Worm (Caenorhabditis elegans) whole organism, L1 larva: ENCODE results near the gene melo-3.

Experiments used
- C04F5.9 ChIP-seq: sonication (generic microtip); optimal IDR thresholded peaks from 2 replicates; lab custom pipeline; 2016; ENCODE audit warnings: missing genetic modification characterization, missing compliant biosample characterization
- C16A3.4 ChIP-seq: fragments of 150-350 bp; optimal IDR thresholded peaks from 2 replicates; lab custom pipeline; 2014; ENCODE audit warnings: missing biosample characterization, missing genetic modification characterization
- F16B12.6 ChIP-seq: fragments of 150-350 bp; optimal IDR thresholded peaks from 2 replicates; lab custom pipeline; 2014; ENCODE audit warnings: missing biosample characterization, missing genetic modification characterization
- aha-1 ChIP-seq: fragments of 150-350 bp; optimal IDR thresholded peaks from 2 replicates; lab custom pipeline; 2014; ENCODE audit warnings: missing biosample characterization, missing genetic modification characterization
- alr-1 ChIP-seq: fragments of 200-800 bp; sonication (Bioruptor generic); optimal IDR thresholded peaks from 2 replicates; lab custom pipeline; 2018; ENCODE audit warnings: borderline replicate concordance, mild to moderate bottlenecking, missing genetic modification characterization, missing compliant biosample characterization
- aly-2 ChIP-seq: fragments of 150-350 bp; optimal IDR thresholded peaks from 2 replicates; lab custom pipeline; 2014; ENCODE audit warnings: missing biosample characterization, missing genetic modification characterization
- ceh-8 ChIP-seq: fragments of 200-800 bp; sonication (Bioruptor generic); optimal IDR thresholded peaks from 2 replicates; lab custom pipeline; 2018; ENCODE audit warnings: mild to moderate bottlenecking, missing genetic modification characterization, moderate library complexity, missing compliant biosample characterization
- ceh-90 ChIP-seq: sonication (generic microtip); optimal IDR thresholded peaks from 2 replicates; lab custom pipeline; 2016; ENCODE audit warnings: missing genetic modification characterization, missing compliant biosample characterization
- dpl-1 ChIP-seq, 3 experiments: fragments of 150-350 bp in 2 of 3; sonication (generic microtip) in 1 of 3; optimal IDR thresholded peaks; 2 replicates each; lab custom pipeline; 2014 to 2017; ENCODE audit warnings: missing biosample characterization in 3 of 3, missing genetic modification characterization in 3 of 3, missing genetic modification reagents in 3 of 3
- efl-3 ChIP-seq: fragments of 200-800 bp; sonication (Bioruptor generic); optimal IDR thresholded peaks from 2 replicates; lab custom pipeline; 2018; ENCODE audit warnings: mild to moderate bottlenecking, missing genetic modification characterization, missing compliant biosample characterization
- egl-27 ChIP-seq, 2 experiments: fragments of 150-350 bp in 1 of 2; sonication (generic microtip); optimal IDR thresholded peaks; 3 replicates each; lab custom pipeline; 2017 to 2018; ENCODE audit warnings: missing biosample characterization in 2 of 2, missing genetic modification characterization in 2 of 2, missing genetic modification reagents in 2 of 2
- elt-2 ChIP-seq: sonication (generic microtip); optimal IDR thresholded peaks from 2 replicates; lab custom pipeline; 2016; ENCODE audit warnings: missing genetic modification characterization, mild to moderate bottlenecking, inconsistent platforms, missing compliant biosample characterization, missing genetic modification reagents
- elt-3 ChIP-seq, 6 experiments: fragments of 150-350 bp in 1 of 6; sonication (generic microtip); optimal IDR thresholded peaks; 2 replicates each; lab custom pipeline; 2017 to 2018; ENCODE audit warnings: missing biosample characterization in 6 of 6, missing genetic modification characterization in 6 of 6, inconsistent platforms in 1 of 6
- ets-5 ChIP-seq: fragments of 200-800 bp; sonication (Bioruptor generic); IDR thresholded peaks from 2 replicates; pipeline ENCODE4 v1.3.6; 2022; ENCODE audit warnings: missing genetic modification characterization, missing compliant biosample characterization
- fkh-10 ChIP-seq: sonication (generic microtip); optimal IDR thresholded peaks from 2 replicates; lab custom pipeline; 2017; ENCODE audit warnings: missing biosample characterization, missing genetic modification reagents, missing genetic modification characterization
- fkh-4 ChIP-seq: sonication (generic microtip); optimal IDR thresholded peaks from 2 replicates; lab custom pipeline; 2016; ENCODE audit warnings: missing compliant biosample characterization, missing genetic modification characterization, borderline replicate concordance
- fkh-8 ChIP-seq: sonication (generic microtip); optimal IDR thresholded peaks from 2 replicates; lab custom pipeline; 2016; ENCODE audit warnings: mild to moderate bottlenecking, missing genetic modification characterization, missing compliant biosample characterization
- fos-1 ChIP-seq: fragments of 150-350 bp; optimal IDR thresholded peaks from 2 replicates; lab custom pipeline; 2014; ENCODE audit warnings: missing biosample characterization, missing genetic modification characterization
- grh-1 ChIP-seq: fragments of 200-800 bp; sonication (Bioruptor generic); IDR thresholded peaks from 2 replicates; pipeline ENCODE4 v1.3.6; 2022; ENCODE audit warnings: missing genetic modification reagents, missing genetic modification characterization, missing compliant biosample characterization
- hlh-17 ChIP-seq: fragments of 200-800 bp; sonication (Bioruptor generic); optimal IDR thresholded peaks from 2 replicates; lab custom pipeline; 2018; ENCODE audit warnings: missing genetic modification characterization, mild to moderate bottlenecking, missing compliant biosample characterization, moderate library complexity, borderline replicate concordance
- hpl-2 ChIP-seq: fragments of 150-350 bp; optimal IDR thresholded peaks from 2 replicates; lab custom pipeline; 2014; ENCODE audit warnings: missing biosample characterization, missing genetic modification reagents, missing genetic modification characterization
- isw-1 ChIP-seq: fragments of 200-800 bp; sonication (Bioruptor generic); IDR thresholded peaks from 2 replicates; pipeline ENCODE4 v1.3.6; 2022; ENCODE audit warnings: missing genetic modification characterization, missing compliant biosample characterization
- jun-1 ChIP-seq: fragments of 150-350 bp; optimal IDR thresholded peaks from 2 replicates; lab custom pipeline; 2014; ENCODE audit warnings: missing biosample characterization, missing genetic modification reagents, missing genetic modification characterization
- lin-13 ChIP-seq: fragments of 150-350 bp; optimal IDR thresholded peaks from 2 replicates; lab custom pipeline; 2014; ENCODE audit warnings: missing biosample characterization, missing genetic modification reagents, missing genetic modification characterization
- lin-14 ChIP-seq: fragments of 200-800 bp; sonication (Bioruptor generic); optimal IDR thresholded peaks from 2 replicates; lab custom pipeline; 2018; ENCODE audit warnings: mild to moderate bottlenecking, missing genetic modification characterization, moderate library complexity, missing compliant biosample characterization
- lin-15B ChIP-seq: fragments of 150-350 bp; sonication (generic microtip); optimal IDR thresholded peaks from 3 replicates; lab custom pipeline; 2014; ENCODE audit warnings: missing biosample characterization, missing genetic modification characterization
- lin-35 ChIP-seq, 2 experiments: fragments of 150-350 bp; optimal IDR thresholded peaks; 2 replicates each; lab custom pipeline; 2014; ENCODE audit warnings: missing biosample characterization in 2 of 2, missing genetic modification characterization in 2 of 2, missing genetic modification reagents in 2 of 2
- lin-39 ChIP-seq: fragments of 150-350 bp; optimal IDR thresholded peaks from 2 replicates; lab custom pipeline; 2014; ENCODE audit warnings: missing biosample characterization, missing genetic modification reagents, missing genetic modification characterization
- mab-9 ChIP-seq: fragments of 200-800 bp; sonication (Bioruptor generic); IDR thresholded peaks from 2 replicates; pipeline ENCODE4 v1.3.6; 2022; ENCODE audit warnings: missing genetic modification reagents, missing genetic modification characterization, missing compliant biosample characterization
- nhr-11 ChIP-seq: fragments of 150-350 bp; optimal IDR thresholded peaks from 2 replicates; lab custom pipeline; 2014; ENCODE audit warnings: missing biosample characterization, missing genetic modification characterization
- nhr-19 ChIP-seq: fragments of 200-800 bp; sonication (Bioruptor generic); conservative IDR thresholded peaks from 2 replicates; pipeline ENCODE4 v1.3.6; 2022; ENCODE audit warnings: missing genetic modification characterization, missing compliant biosample characterization
- nhr-237 ChIP-seq: fragments of 150-350 bp; optimal IDR thresholded peaks from 2 replicates; lab custom pipeline; 2014; ENCODE audit warnings: missing biosample characterization, missing genetic modification characterization
- nhr-85 ChIP-seq: sonication (generic microtip); peaks from one replicate; lab custom pipeline; 2016; ENCODE audit warnings: missing genetic modification characterization, inconsistent platforms, missing compliant biosample characterization
- nhr-90 ChIP-seq: sonication (generic microtip); optimal IDR thresholded peaks from 2 replicates; lab custom pipeline; 2016; ENCODE audit warnings: mild to moderate bottlenecking, missing genetic modification characterization, missing compliant biosample characterization; ENCODE audit not compliant: poor library complexity
- pag-3 ChIP-seq: sonication (generic microtip); optimal IDR thresholded peaks from 2 replicates; lab custom pipeline; 2017; ENCODE audit warnings: missing genetic modification characterization, mild to moderate bottlenecking, missing compliant biosample characterization, antibody characterized with exemption, borderline replicate concordance; ENCODE audit not compliant: insufficient read depth
- rnt-1 ChIP-seq: sonication (generic microtip); optimal IDR thresholded peaks from 2 replicates; lab custom pipeline; 2016; ENCODE audit warnings: mild to moderate bottlenecking, missing genetic modification characterization, moderate library complexity, missing compliant biosample characterization
- skn-1 ChIP-seq: fragments of 150-350 bp; optimal IDR thresholded peaks from 2 replicates; lab custom pipeline; 2014; ENCODE audit warnings: missing biosample characterization, missing genetic modification characterization
- snu-23 ChIP-seq: sonication (generic microtip); optimal IDR thresholded peaks from 2 replicates; lab custom pipeline; 2016; ENCODE audit warnings: missing genetic modification characterization, missing compliant biosample characterization
- sox-4 ChIP-seq: sonication (generic microtip); optimal IDR thresholded peaks from 2 replicates; lab custom pipeline; 2016; ENCODE audit warnings: missing genetic modification characterization, missing compliant biosample characterization
- swsn-7 ChIP-seq: sonication (generic microtip); optimal IDR thresholded peaks from 2 replicates; lab custom pipeline; 2016; ENCODE audit warnings: missing genetic modification characterization, missing compliant biosample characterization
- tbx-2 ChIP-seq: sonication (generic microtip); optimal IDR thresholded peaks from 2 replicates; lab custom pipeline; 2016; ENCODE audit warnings: missing genetic modification characterization, missing compliant biosample characterization
- tlp-1 ChIP-seq: fragments of 150-350 bp; optimal IDR thresholded peaks from 2 replicates; lab custom pipeline; 2014; ENCODE audit warnings: missing biosample characterization, missing genetic modification characterization
- unc-130 ChIP-seq: fragments of 150-350 bp; optimal IDR thresholded peaks from 2 replicates; lab custom pipeline; 2017; ENCODE audit warnings: missing biosample characterization, missing genetic modification characterization, inconsistent platforms
- unc-30 ChIP-seq: sonication (generic microtip); optimal IDR thresholded peaks from 2 replicates; lab custom pipeline; 2017; ENCODE audit warnings: missing biosample characterization, missing genetic modification characterization
- unc-62 ChIP-seq: fragments of 150-350 bp; optimal IDR thresholded peaks from 2 replicates; lab custom pipeline; 2014; ENCODE audit warnings: missing biosample characterization, missing genetic modification reagents, missing genetic modification characterization
- unc-98 ChIP-seq: fragments of 200-800 bp; sonication (Bioruptor generic); IDR thresholded peaks from 2 replicates; pipeline ENCODE4 v1.3.6; 2022; ENCODE audit warnings: missing genetic modification characterization, missing compliant biosample characterization
- zip-4 ChIP-seq: fragments of 200-800 bp; sonication (Bioruptor generic); optimal IDR thresholded peaks from 2 replicates; lab custom pipeline; 2018; ENCODE audit warnings: mild to moderate bottlenecking, missing genetic modification characterization, moderate library complexity, missing compliant biosample characterization
- ztf-11 ChIP-seq, 2 experiments: sonication (generic microtip); optimal IDR thresholded peaks; 2 replicates each; lab custom pipeline; 2016 to 2017; ENCODE audit warnings: missing genetic modification characterization in 2 of 2, missing biosample characterization in 1 of 2, missing compliant biosample characterization in 1 of 2

The melo-3 gene

ce11 chrV:15072738-15073137 lies 36.1 kb upstream of the melo-3 start:
- TF ChIP-seq lin-14, result peak; percentile 64
- TF ChIP-seq alr-1, result no peak
- TF ChIP-seq elt-3 (tag; optimal IDR thresholded peaks at IDR 0.05; lab: Kevin White, UChicago), result no peak
- TF ChIP-seq skn-1 (tag; lab: Kevin White, UChicago), result no peak

- TF ChIP-seq unc-98 (no peak), C04F5.9 (tag; lab: Kevin White, UChicago) (no peak), dpl-1 (GFP tag; optimal IDR thresholded peaks at IDR 0.05; lab: Kevin White, UChicago) (peak; percentile 49 to 59 (median 57)), hlh-17 (no peak), isw-1 (GFP tag; lab: Robert Waterston, UW) (peak; percentile 68), unc-130 (peak; percentile 19), mab-9 (GFP tag; lab: Robert Waterston, UW) (peak; percentile 74), lin-39 (peak; percentile 63), alr-1 (no peak), F16B12.6 (tag; lab: Kevin White, UChicago) (peak; percentile 12), nhr-85 (tag; lab: Kevin White, UChicago) (peak; percentile 88), zip-4 (no peak), egl-27 (tag; optimal IDR thresholded peaks at IDR 0.05; lab: Kevin White, UChicago) (peak; percentile 58 to 76), unc-62 (GFP tag; lab: Kevin White, UChicago) (no peak), jun-1 (tag; lab: Kevin White, UChicago) (peak; percentile 81), skn-1 (tag; lab: Kevin White, UChicago) (peak; percentile 20), aha-1 (peak; percentile 7), sox-4 (tag; lab: Kevin White, UChicago) (peak; percentile 14), rnt-1 (peak; percentile 95), lin-35 (GFP tag; optimal IDR thresholded peaks at IDR 0.05; lab: Kevin White, UChicago) (peak; percentile 38 to 70), tbx-2 (tag; lab: Kevin White, UChicago) (peak; percentile 91), lin-14 (peak; percentile 99), fkh-8 (peak; percentile 95), fos-1 (peak; percentile 77), pag-3 (tag; lab: Kevin White, UChicago) (no peak), lin-15B (peak; percentile 29), tlp-1 (tag; lab: Kevin White, UChicago) (no peak), snu-23 (peak; percentile 90), fkh-10 (GFP tag; lab: Kevin White, UChicago) (peak; percentile 56), ceh-8 (peak; percentile 58), lin-13 (GFP tag; lab: Kevin White, UChicago) (peak; percentile 62), swsn-7 (tag; lab: Kevin White, UChicago) (peak; percentile 90), grh-1 (no peak), nhr-237 (tag; lab: Kevin White, UChicago) (peak; percentile 77), hpl-2 (GFP tag; lab: Kevin White, UChicago) (no peak), ets-5 (no peak), fkh-4 (tag; lab: Kevin White, UChicago) (peak; percentile 40), nhr-11 (peak; percentile 63), elt-2 (tag; lab: Kevin White, UChicago) (no peak), nhr-90 (peak; percentile 13), C16A3.4 (tag; lab: Kevin White, UChicago) (peak; percentile 66), nhr-19 (peak; percentile 81), aly-2 (tag; lab: Kevin White, UChicago) (peak; percentile 41), unc-30 (tag; lab: Kevin White, UChicago) (no peak), ceh-90 (tag; lab: Kevin White, UChicago) (no peak), ztf-11 (tag; optimal IDR thresholded peaks at IDR 0.05; lab: Kevin White, UChicago) (peak in 1 of 2 experiments; percentile 58), efl-3 (GFP tag; lab: Kevin White, UChicago) (no peak)
Measured at ce11 chrV:15071015-15071810, 34.5 kb upstream of the melo-3 start, which contains the start of gene unc-76. unc-76 (plus strand) TSS chrV:15071760.
